Fruit fly (Drosophila melanogaster) Kc167 (cell line): ENCODE measurements around the gene CG43218.

Experiments used
- Myc ChIP-seq: fragments of >200 bp; optimal IDR thresholded peaks from 2 replicates; lab custom pipeline; 2017; ENCODE audit warnings: missing external identifiers
- Sin3A ChIP-seq: fragments of >200 bp; optimal IDR thresholded peaks from 2 replicates; lab custom pipeline; 2018; ENCODE audit warnings: missing external identifiers
- h ChIP-seq: fragments of >200 bp; optimal IDR thresholded peaks from 3 replicates; lab custom pipeline; 2018; ENCODE audit warnings: missing external identifiers
- insv ChIP-seq: fragments of >200 bp; optimal IDR thresholded peaks from 3 replicates; lab custom pipeline; 2018; ENCODE audit warnings: missing external identifiers
- psq ChIP-seq: fragments of >200 bp; optimal IDR thresholded peaks from 2 replicates; lab custom pipeline; 2017; ENCODE audit warnings: missing external identifiers
- ttk ChIP-seq: sonication (Bioruptor generic); optimal IDR thresholded peaks from 2 replicates; lab custom pipeline; 2017; ENCODE audit warnings: missing external identifiers

DNA sequence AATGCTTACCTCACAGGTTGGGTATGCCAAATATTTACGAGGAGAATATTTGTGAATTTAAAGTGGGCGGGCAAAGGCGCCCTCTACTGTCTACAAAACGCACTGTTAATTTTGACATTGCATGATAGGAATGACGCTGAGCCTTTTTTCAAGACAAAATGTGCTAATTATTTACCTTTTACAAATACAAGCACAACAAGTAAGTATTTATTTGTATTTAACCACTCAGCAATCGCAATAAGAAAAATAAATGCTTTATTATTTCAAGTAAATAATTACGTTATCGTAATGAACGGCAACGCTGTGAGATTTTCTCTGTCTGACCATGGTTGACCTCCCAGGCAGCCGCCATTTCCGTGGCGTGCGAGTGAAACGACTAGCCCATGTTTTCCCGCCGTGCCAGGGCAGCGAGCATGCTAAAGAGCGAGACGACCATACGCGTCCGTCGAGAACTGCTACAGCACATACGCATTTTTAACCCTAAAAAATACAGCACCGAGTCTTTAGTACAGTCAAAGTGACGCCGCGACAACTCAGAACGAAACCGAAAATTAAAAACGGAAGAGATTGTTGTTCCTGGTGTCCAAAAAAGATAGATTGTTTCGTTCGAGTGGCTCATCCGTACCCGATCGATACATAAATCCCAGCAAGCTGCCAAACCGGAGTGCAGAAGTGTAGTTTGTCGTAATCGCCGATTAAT lies 28.0 kb downstream of the CG43218 start, which contains the start of the genes CG12974 and pzg:
- TF ChIP-seq psq, result no peak
- no peak for TF ChIP-seq Myc (lab: Kevin White, UChicago)
- no peak for TF ChIP-seq h (lab: Kevin White, UChicago)
- TF ChIP-seq Sin3A (lab: Kevin White, UChicago), result no peak
- no peak for TF ChIP-seq insv (lab: Kevin White, UChicago)
- TF ChIP-seq ttk (lab: Kevin White, UChicago), result no peak
